Fruit fly (Drosophila melanogaster) whole organism, adult: ENCODE results near the gene Cpr65Aw.

Experiments
- CG14711 ChIP-seq: fragments of 200-800 bp; sonication (Bioruptor generic); optimal IDR thresholded peaks from 2 replicates; lab custom pipeline; 2018; ENCODE audit warnings: missing biosample characterization, mild to moderate bottlenecking, missing genetic modification characterization, moderate library complexity
- CG7101 ChIP-seq: fragments of 200-800 bp; sonication (Bioruptor generic); optimal IDR thresholded peaks from 2 replicates; lab custom pipeline; 2018; ENCODE audit warnings: missing biosample characterization, mild to moderate bottlenecking, missing genetic modification characterization, moderate library complexity
- bab1 ChIP-seq: fragments of 200-800 bp; sonication (Bioruptor generic); optimal IDR thresholded peaks from 3 replicates; lab custom pipeline; 2019; ENCODE audit warnings: missing biosample characterization, mild to moderate bottlenecking, missing genetic modification characterization, moderate library complexity
- cic ChIP-seq: fragments of 200-800 bp; sonication (Bioruptor generic); optimal IDR thresholded peaks from 2 replicates; lab custom pipeline; 2017; ENCODE audit warnings: missing biosample characterization, mild to moderate bottlenecking, missing genetic modification characterization, moderate library complexity
- ovo ChIP-seq: fragments of 200-800 bp; sonication (Bioruptor generic); optimal IDR thresholded peaks from 2 replicates; lab custom pipeline; 2016; ENCODE audit warnings: missing biosample characterization, missing genetic modification characterization
- toe ChIP-seq: fragments of 200-800 bp; sonication (Bioruptor generic); optimal IDR thresholded peaks from 2 replicates; lab custom pipeline; 2016; ENCODE audit warnings: missing biosample characterization, missing genetic modification characterization

- TF ChIP-seq CG14711 (tag; lab: Kevin White, UChicago) = no peak
- TF ChIP-seq toe (GFP tag; lab: Kevin White, UChicago) = no peak
- TF ChIP-seq ovo (GFP tag; lab: Kevin White, UChicago) = no peak
- no peak for TF ChIP-seq CG7101 (tag; lab: Kevin White, UChicago)
- TF ChIP-seq cic = no peak
- TF ChIP-seq bab1 (GFP tag; lab: Kevin White, UChicago) = no peak
Measured at dm6 chr3L:6115505-6115904, 26.7 kb downstream of the Cpr65Aw start.
